Worm (Caenorhabditis elegans) whole organism, L3 larva: Measurements from ENCODE around the gene F35B3.3.

Experiments used
- R02D3.7 ChIP-seq: fragments of 150-350 bp; optimal IDR thresholded peaks from 2 replicates; lab custom pipeline; 2014; ENCODE audit warnings: missing biosample characterization, missing genetic modification characterization
- ZK546.5 ChIP-seq: sonication (generic microtip); optimal IDR thresholded peaks from 2 replicates; lab custom pipeline; 2017; ENCODE audit warnings: missing biosample characterization, missing genetic modification characterization
- ceh-16 ChIP-seq: sonication (generic microtip); optimal IDR thresholded peaks from 2 replicates; lab custom pipeline; 2017; ENCODE audit warnings: missing biosample characterization, missing genetic modification characterization
- ceh-9 ChIP-seq: sonication (generic microtip); optimal IDR thresholded peaks from 2 replicates; lab custom pipeline; 2018; ENCODE audit warnings: missing biosample characterization, missing genetic modification characterization
- egl-27 ChIP-seq: sonication (generic microtip); optimal IDR thresholded peaks from 4 replicates; lab custom pipeline; 2017; ENCODE audit warnings: missing biosample characterization, missing genetic modification reagents, missing genetic modification characterization
- egl-5 ChIP-seq: fragments of 150-350 bp; optimal IDR thresholded peaks from 2 replicates; lab custom pipeline; 2017; ENCODE audit warnings: missing biosample characterization, missing genetic modification reagents, missing genetic modification characterization, inconsistent platforms
- elt-2 ChIP-seq: sonication (generic microtip); optimal IDR thresholded peaks from 2 replicates; lab custom pipeline; 2016; ENCODE audit warnings: missing genetic modification reagents, mild to moderate bottlenecking, missing genetic modification characterization, missing compliant biosample characterization
- eor-1 ChIP-seq, 2 experiments: fragments of 150-350 bp; optimal IDR thresholded peaks; 2 replicates each; lab custom pipeline; 2014 to 2018; ENCODE audit warnings: missing biosample characterization in 2 of 2, missing genetic modification characterization in 2 of 2
- fkh-10 ChIP-seq: sonication (generic microtip); optimal IDR thresholded peaks from 2 replicates; lab custom pipeline; 2017; ENCODE audit warnings: missing biosample characterization, missing genetic modification reagents, missing genetic modification characterization
- fos-1 ChIP-seq: fragments of 150-350 bp; optimal IDR thresholded peaks from 2 replicates; lab custom pipeline; 2014; ENCODE audit warnings: missing biosample characterization, missing genetic modification characterization
- hmg-11 ChIP-seq: sonication (generic microtip); optimal IDR thresholded peaks from 2 replicates; lab custom pipeline; 2016; ENCODE audit warnings: missing genetic modification characterization, missing compliant biosample characterization
- lin-15B ChIP-seq: fragments of 150-350 bp; optimal IDR thresholded peaks from 2 replicates; lab custom pipeline; 2014; ENCODE audit warnings: missing biosample characterization, missing genetic modification characterization
- lin-39 ChIP-seq: fragments of 150-350 bp; optimal IDR thresholded peaks from 2 replicates; lab custom pipeline; 2018; ENCODE audit warnings: missing biosample characterization, missing genetic modification reagents, missing genetic modification characterization
- mdl-1 ChIP-seq: fragments of 150-350 bp; optimal IDR thresholded peaks from 2 replicates; lab custom pipeline; 2014; ENCODE audit warnings: missing biosample characterization, missing genetic modification characterization
- nfya-1 ChIP-seq: sonication (generic microtip); optimal IDR thresholded peaks from 2 replicates; lab custom pipeline; 2017; ENCODE audit warnings: missing genetic modification characterization, mild to moderate bottlenecking, missing compliant biosample characterization, antibody characterized with exemption, moderate library complexity; ENCODE audit not compliant: insufficient read depth
- nhr-23 ChIP-seq: fragments of 150-350 bp; optimal IDR thresholded peaks from 2 replicates; lab custom pipeline; 2014; ENCODE audit warnings: missing biosample characterization, missing genetic modification reagents, missing genetic modification characterization
- nhr-237 ChIP-seq: fragments of 150-350 bp; optimal IDR thresholded peaks from 2 replicates; lab custom pipeline; 2014; ENCODE audit warnings: missing biosample characterization, missing genetic modification characterization
- nhr-25 ChIP-seq: sonication (generic microtip); optimal IDR thresholded peaks from 2 replicates; lab custom pipeline; 2017; ENCODE audit warnings: missing biosample characterization, missing genetic modification characterization
- nhr-43 ChIP-seq: sonication (generic microtip); optimal IDR thresholded peaks from 2 replicates; lab custom pipeline; 2016; ENCODE audit warnings: mild to moderate bottlenecking, missing genetic modification characterization, missing compliant biosample characterization; ENCODE audit not compliant: poor library complexity, severe bottlenecking
- nhr-67 ChIP-seq: fragments of 150-350 bp; optimal IDR thresholded peaks from 2 replicates; lab custom pipeline; 2014; ENCODE audit warnings: missing biosample characterization, missing genetic modification characterization
- nhr-76 ChIP-seq: fragments of 150-350 bp; sonication (generic microtip); optimal IDR thresholded peaks from 5 replicates; lab custom pipeline; 2014; ENCODE audit warnings: missing biosample characterization, missing genetic modification characterization
- pha-4 ChIP-seq: fragments of 150-350 bp; optimal IDR thresholded peaks from 2 replicates; lab custom pipeline; 2014; ENCODE audit warnings: missing biosample characterization, missing genetic modification reagents, missing genetic modification characterization
- pqm-1 ChIP-seq: fragments of 150-350 bp; optimal IDR thresholded peaks from 2 replicates; lab custom pipeline; 2017; ENCODE audit warnings: missing biosample characterization, missing genetic modification characterization, inconsistent platforms
- sea-2 ChIP-seq: fragments of 150-350 bp; sonication (generic microtip); optimal IDR thresholded peaks from 4 replicates; lab custom pipeline; 2014; ENCODE audit warnings: missing biosample characterization, missing genetic modification reagents, missing genetic modification characterization
- skn-1 ChIP-seq: fragments of 150-350 bp; optimal IDR thresholded peaks from 2 replicates; lab custom pipeline; 2014; ENCODE audit warnings: missing biosample characterization, missing genetic modification characterization
- zag-1 ChIP-seq: fragments of 150-350 bp; optimal IDR thresholded peaks from 2 replicates; lab custom pipeline; 2014; ENCODE audit warnings: missing biosample characterization, missing genetic modification characterization

The F35B3.3 gene

DNA sequence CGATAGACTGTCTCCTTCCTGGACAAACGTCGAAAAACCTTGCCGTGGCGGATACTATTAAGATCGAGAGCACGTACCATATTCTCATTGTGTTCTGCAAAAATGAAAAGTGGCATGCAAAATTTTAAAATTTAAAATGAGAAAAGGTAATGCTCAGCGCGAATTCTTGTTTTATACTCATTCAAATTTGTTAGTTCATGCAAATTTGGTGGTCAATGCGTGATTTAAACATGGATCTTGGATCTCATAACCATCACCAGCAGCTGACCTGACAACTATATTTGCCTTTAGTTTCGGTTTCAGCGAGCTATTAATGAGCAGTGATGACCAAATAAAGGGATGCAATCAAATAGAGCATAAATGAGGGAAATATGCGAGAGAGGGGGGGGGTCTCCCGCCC is 37.2 kb upstream of the F35B3.3 start, which contains the start of gene F52G3.5:
Gene F52G3.5 (minus strand): TSS at position 101 of the 400 bp plus-strand sequence.
- TF ChIP-seq ZK546.5 (tag; lab: Kevin White, UChicago) = no peak
- TF ChIP-seq nhr-23 (tag; lab: Kevin White, UChicago) = no peak
- no peak for TF ChIP-seq R02D3.7
- TF ChIP-seq pqm-1 (tag; lab: Kevin White, UChicago) = no peak
- TF ChIP-seq ceh-9 (tag; lab: Kevin White, UChicago) = no peak

DNA sequence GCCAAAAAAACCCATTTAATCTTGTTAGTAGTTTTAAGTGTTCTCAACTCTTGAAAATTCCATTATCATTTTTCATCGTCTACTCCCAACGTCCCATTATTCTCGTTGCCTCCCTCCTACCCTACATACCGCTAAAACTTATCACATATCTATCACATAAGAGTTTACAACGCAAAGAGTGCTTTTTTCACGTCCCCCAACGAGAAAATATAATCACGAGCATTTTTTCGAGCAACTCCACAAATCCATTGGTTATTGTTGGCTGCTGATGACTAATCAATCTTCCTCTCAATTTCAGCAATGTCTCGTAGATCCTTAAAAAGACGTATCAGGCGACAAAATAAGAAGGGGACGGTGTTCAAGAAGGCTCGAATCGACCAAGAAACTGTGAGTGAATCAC is 35.0 kb upstream of the F35B3.3 start, which contains the start of gene mbl-1:
Gene mbl-1 (plus strand): TSS at position 301 of the 400 bp plus-strand sequence.
- no peak for TF ChIP-seq sea-2
- TF ChIP-seq fkh-10 (GFP tag; lab: Kevin White, UChicago) = no peak
- no peak for TF ChIP-seq nhr-237 (tag; lab: Kevin White, UChicago)
- no peak for TF ChIP-seq lin-15B (tag; lab: Kevin White, UChicago)
- no peak for TF ChIP-seq nhr-25 (tag; lab: Kevin White, UChicago)
- TF ChIP-seq fos-1 = no peak
- no peak for TF ChIP-seq nhr-67 (tag; lab: Kevin White, UChicago)
- no peak for TF ChIP-seq nfya-1
- TF ChIP-seq hmg-11 = no peak
- TF ChIP-seq zag-1 (tag; lab: Kevin White, UChicago) = no peak
- TF ChIP-seq mdl-1 (tag; lab: Kevin White, UChicago) = no peak
- no peak for TF ChIP-seq nhr-43 (tag; lab: Kevin White, UChicago)
- TF ChIP-seq ceh-16 (tag; lab: Kevin White, UChicago) = no peak
- no peak for TF ChIP-seq nhr-76
- TF ChIP-seq, all 47 proteins: peak for 0

DNA sequence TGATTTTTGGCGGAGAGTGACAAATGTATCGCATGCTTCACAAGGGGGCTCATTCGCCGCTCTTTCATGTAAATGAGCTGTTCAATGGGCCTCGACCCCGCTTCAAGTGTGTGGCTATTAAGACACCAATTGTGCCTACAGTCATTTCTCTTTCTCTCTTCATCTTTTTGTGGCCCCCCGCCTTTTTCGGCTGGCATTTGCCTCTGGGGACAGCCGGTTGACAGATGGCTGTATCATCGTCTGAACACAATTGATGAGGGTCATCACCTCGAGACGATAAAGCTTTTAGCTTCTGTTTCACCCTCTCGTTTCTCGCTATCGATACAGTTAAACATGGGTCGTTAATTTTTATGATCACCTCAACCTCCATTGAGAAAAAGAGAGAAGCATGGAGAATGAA is 24.9 kb upstream of the F35B3.3 start:
- TF ChIP-seq nfya-1 (no peak), pha-4 (tag; lab: Kevin White, UChicago) (no peak), lin-39 (tag; lab: Kevin White, UChicago) (peak; percentile 47), egl-5 (tag; lab: Kevin White, UChicago) (peak; percentile 34), egl-27 (tag; lab: Kevin White, UChicago) (no peak)

DNA sequence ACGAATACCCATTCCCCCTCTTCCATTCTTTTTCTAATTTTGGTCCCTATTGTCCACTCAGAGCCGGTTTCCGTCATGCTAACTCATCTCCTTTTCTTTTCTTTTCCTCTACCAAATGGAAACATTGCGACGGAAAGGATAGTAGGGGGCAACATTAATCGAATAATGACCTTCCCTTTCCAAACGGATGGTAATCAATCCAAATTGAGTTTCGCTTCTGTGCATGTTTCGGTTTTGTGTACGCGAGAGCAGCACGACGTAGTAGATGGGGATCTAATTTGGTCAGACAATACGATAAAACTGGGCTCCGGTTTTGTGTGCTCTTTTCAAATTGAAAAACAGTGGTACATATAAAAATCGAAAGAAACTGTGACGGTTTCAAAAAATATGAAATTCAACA is 21.8 kb upstream of the F35B3.3 start:
- TF ChIP-seq egl-5 (tag; lab: Kevin White, UChicago) = peak; percentile 15
- TF ChIP-seq pqm-1 (tag; lab: Kevin White, UChicago) = no peak
- peak; percentile 27 for TF ChIP-seq nfya-1
- peak; percentile 16 for TF ChIP-seq zag-1 (tag; lab: Kevin White, UChicago)
- TF ChIP-seq lin-39 (tag; lab: Kevin White, UChicago) = no peak
- TF ChIP-seq nhr-25 (tag; lab: Kevin White, UChicago) = no peak
- TF ChIP-seq, all 47 proteins: peak for 3

DNA sequence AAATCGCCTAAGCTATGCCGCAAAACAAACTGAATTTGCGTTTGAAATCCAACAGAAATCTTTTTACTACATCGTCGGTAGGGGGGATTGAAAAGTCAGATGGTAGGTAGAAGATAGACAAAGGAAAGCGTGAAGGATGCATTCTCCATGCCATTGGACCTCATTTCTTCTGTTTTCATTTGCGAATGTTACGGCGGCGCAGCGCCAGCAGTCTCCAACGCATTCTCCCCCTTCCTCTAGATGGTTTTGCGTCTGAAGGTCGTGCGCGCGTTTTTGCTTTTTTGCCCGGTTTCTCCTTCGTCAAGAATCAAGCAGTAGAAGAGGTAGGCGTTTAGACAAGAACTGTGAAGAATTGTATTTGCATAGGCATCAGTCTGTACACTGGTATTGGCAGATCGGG is 19.7 kb upstream of the F35B3.3 start:
- TF ChIP-seq skn-1 (tag; lab: Kevin White, UChicago) (no peak), nhr-25 (tag; lab: Kevin White, UChicago) (peak; percentile 57)
- TF ChIP-seq, all 47 proteins: peak for 1

DNA sequence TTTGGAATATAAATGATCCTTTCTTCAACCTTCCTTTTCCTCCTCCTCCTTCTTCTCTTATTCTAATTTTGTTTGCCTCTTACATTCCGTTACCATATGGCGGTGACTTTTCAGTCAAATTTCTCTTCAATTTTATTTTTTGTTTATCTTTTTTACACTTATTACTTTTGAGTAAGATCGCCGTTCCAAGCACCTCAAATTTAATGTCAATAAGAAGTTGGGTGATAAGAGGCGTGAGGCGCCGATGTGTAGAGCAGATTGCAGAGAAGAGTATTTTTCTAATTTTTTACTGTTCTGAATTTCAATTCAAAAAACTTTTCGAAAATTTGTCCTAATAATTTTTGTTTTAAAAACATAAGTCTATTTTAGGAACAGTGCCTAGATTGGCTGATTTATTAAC is 18.8 kb upstream of the F35B3.3 start:
- TF ChIP-seq egl-27 (tag; lab: Kevin White, UChicago) (no peak), elt-2 (tag; lab: Kevin White, UChicago) (peak; percentile 12), pha-4 (tag; lab: Kevin White, UChicago) (peak; percentile 66)

DNA sequence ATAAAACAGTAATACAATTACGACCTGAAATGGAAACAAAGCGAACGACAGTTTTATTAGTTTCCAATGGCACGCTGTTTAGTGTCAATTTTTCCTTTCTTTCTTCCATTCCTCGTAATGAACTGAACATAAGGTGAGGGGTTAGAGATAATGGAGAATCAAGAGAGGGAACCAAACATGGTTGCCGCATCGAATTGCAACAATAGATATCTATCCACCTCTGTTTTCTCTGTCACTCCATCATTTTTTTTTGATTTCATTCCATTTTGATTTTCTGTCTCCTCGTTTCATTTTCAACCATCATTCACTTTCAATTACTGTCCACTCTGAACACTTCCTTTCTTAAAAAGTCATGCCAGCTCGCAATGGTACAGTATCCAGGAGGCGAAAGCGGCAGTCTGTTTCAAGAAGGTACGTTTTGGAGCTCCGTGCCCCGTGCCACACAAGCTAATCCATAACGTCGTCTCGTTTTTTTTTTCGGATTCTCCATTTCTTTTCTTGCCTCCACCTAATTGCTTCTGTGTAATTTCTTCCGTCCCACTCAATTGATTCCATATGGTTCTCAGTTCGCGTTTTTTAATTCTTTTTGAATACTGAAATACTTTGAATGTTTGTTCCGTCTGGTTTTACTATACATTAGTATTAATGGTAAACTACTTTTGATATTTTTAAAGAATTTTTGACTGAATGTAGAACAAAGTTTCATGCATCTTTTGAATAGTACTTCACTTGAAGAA is 17.9 kb upstream of the F35B3.3 start:
- TF ChIP-seq eor-1 (tag; optimal IDR thresholded peaks at IDR 0.05; lab: Kevin White, UChicago) (no peak), elt-2 (tag; lab: Kevin White, UChicago) (peak; percentile 12)
